Worm (Caenorhabditis elegans): Measurements from ENCODE around the gene C55A6.4.
"Not testable (repeated sequence)": the region's sequence is repeated elsewhere in the genome, so short reads cannot be mapped to it uniquely, and the experiment has no call there.

Gene C55A6.4

DNA sequence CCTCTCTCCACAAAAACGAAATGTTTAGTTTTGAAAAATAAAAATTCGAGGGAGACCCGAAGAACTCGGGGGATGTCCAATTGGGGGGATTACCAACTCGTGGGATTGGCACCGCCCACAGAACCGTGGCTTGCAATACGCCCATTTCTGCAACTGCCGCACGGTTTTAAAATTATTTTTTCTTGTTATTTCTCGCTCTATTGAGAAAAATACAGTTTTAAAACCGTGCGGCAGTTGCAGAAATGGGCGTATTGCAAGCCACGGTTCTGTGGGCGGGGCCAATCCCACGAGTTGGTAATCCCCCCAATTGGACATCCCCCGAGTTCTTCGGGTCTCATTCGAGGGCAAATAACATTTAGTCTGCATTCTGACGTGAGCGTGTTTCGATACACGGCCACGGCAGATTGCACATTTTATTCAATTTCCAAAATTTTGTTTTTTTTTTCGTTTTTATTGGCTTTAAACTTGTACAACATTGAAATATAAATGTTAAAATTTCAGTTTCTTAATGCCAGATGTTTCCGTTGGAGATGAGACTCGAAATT is 12.8 kb downstream of the C55A6.4 start, which contains the start of the genes C55A6.1 and C55A6.10:
Gene C55A6.1, minus strand, starts transcription at position 116 of the 545 bp plus-strand sequence.
Gene C55A6.10, plus strand, starts transcription at position 495 of the 545 bp plus-strand sequence.
- TF ChIP-seq sma-3 (GFP tag; optimal IDR thresholded peaks at IDR 0.05) = peak; percentile 83
- peak; percentile 54 for TF ChIP-seq nhr-129 (tag; optimal IDR thresholded peaks at IDR 0.05)
- TF ChIP-seq crh-2 (tag; optimal IDR thresholded peaks at IDR 0.05) = peak; percentile 73
- TF ChIP-seq lin-11 (tag; optimal IDR thresholded peaks at IDR 0.05) = peak; percentile 70
- TF ChIP-seq sem-4 (tag; optimal IDR thresholded peaks at IDR 0.05) = peak; percentile 46
- TF ChIP-seq lsy-2 (tag; optimal IDR thresholded peaks at IDR 0.05) = peak; percentile 34 to 73
- TF ChIP-seq nhr-25 (tag; optimal IDR thresholded peaks at IDR 0.05) = peak; percentile 74
- TF ChIP-seq nhr-21 (tag; optimal IDR thresholded peaks at IDR 0.05) = peak; percentile 40
- peak; percentile 85 for TF ChIP-seq F13H6.1 (tag; optimal IDR thresholded peaks at IDR 0.05)
- TF ChIP-seq gmeb-1 (tag; optimal IDR thresholded peaks at IDR 0.05) = peak; percentile 59
- TF ChIP-seq mdl-1 (tag; optimal IDR thresholded peaks at IDR 0.05) = peak in 1 of 2 experiments; percentile 8
- peak; percentile 66 for TF ChIP-seq unc-55 (GFP tag; optimal IDR thresholded peaks at IDR 0.05)
- TF ChIP-seq lin-13 (GFP tag; optimal IDR thresholded peaks at IDR 0.05) = peak; percentile 69
- TF ChIP-seq blmp-1 (tag; optimal IDR thresholded peaks at IDR 0.05; ENCODE audit: insufficient read depth) = peak; percentile 10
- TF ChIP-seq C34F6.9 (tag; optimal IDR thresholded peaks at IDR 0.05) = peak; percentile 63
- peak; percentile 25 for TF ChIP-seq fos-1 (tag; optimal IDR thresholded peaks at IDR 0.05)
- peak; percentile 2 for TF ChIP-seq zag-1 (tag; optimal IDR thresholded peaks at IDR 0.05)
- TF ChIP-seq sma-9 (GFP tag; optimal IDR thresholded peaks at IDR 0.05) = peak; percentile 69
- not testable (repeated sequence) for TF ChIP-seq sma-9 (tag; optimal IDR thresholded peaks at IDR 0.05)
- TF ChIP-seq nhr-6 (tag; optimal IDR thresholded peaks at IDR 0.05) = peak; percentile 18

DNA sequence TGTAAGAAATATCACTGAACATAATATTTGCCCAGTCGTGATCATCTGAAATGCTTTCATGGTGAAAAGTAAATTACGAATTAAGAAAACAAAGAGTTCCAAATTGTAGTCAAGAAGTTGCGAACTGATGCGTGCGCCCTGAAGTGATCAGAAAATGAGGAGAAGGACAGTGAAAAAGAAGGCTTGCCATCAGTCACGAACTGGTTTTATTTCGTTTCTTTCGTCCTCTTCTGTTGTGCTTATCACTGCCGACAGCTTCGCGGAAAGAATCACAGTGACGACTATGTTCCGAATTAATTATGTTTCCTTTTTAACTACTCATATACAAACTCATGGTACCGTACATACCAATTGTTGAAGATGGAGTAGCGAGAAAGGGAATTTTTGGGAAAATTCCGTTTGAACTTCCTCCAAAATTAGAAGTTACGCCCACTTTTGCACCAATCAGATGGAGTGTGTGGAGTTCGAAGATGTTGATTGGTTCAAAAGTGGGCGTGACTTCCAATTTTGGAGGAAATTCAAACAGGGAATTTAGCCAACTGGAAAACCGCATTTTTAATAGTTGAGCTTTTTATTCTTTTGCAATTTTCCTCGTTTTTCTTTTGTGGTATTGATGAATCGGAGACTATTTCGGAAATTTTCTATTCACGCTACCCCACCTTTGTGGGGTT is 14.5 kb downstream of the C55A6.4 start, which contains the start of gene C55A6.12:
Gene C55A6.12, minus strand, starts transcription at position 51 of the 671 bp plus-strand sequence.
- TF ChIP-seq peb-1 (tag; optimal IDR thresholded peaks at IDR 0.05) (no peak), ceh-82 (tag; optimal IDR thresholded peaks at IDR 0.05) (no peak), sma-9 (GFP tag; optimal IDR thresholded peaks at IDR 0.05) (no peak), sma-9 (tag; optimal IDR thresholded peaks at IDR 0.05) (no peak), ZK546.5 (tag; optimal IDR thresholded peaks at IDR 0.05) (no peak), gmeb-1 (tag; optimal IDR thresholded peaks at IDR 0.05) (peak; percentile 10)

ce11 chrV:11500980-11501379 is 16.7 kb downstream of the C55A6.4 start:
- TF ChIP-seq zag-1 (tag; optimal IDR thresholded peaks at IDR 0.05) = no peak
- TF ChIP-seq skn-1 (tag; optimal IDR thresholded peaks at IDR 0.05) = no peak
- no peak for TF ChIP-seq lin-11 (tag; optimal IDR thresholded peaks at IDR 0.05)
- TF ChIP-seq ceh-16 (tag; optimal IDR thresholded peaks at IDR 0.05) = no peak
- no peak for TF ChIP-seq nhr-10 (tag; optimal IDR thresholded peaks at IDR 0.05)
- no peak for TF ChIP-seq nhr-11 (tag; optimal IDR thresholded peaks at IDR 0.05)

DNA sequence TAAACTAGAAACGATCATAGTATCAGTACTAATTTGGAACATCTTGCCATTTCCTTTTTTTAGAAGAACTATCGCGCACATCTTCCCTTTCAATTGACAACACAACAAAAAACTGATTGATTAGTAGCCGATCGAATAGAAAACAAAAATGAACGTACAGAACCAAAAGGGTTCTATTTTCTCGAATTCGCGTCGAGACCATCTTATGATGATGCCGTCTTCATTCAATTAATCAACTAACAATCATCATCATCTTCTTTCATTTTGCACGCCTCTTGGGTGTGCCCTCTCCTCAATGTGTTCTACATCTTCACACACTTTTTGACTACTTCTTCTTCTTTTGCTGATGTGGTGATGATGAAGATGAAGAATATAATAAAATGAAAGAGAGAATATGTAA is 17.9 kb downstream of the C55A6.4 start:
- TF ChIP-seq sma-9 (GFP tag; optimal IDR thresholded peaks at IDR 0.05) (peak; percentile 14), sma-9 (tag; optimal IDR thresholded peaks at IDR 0.05) (no peak), blmp-1 (tag; optimal IDR thresholded peaks at IDR 0.05; ENCODE audit: insufficient read depth) (peak; percentile 48), sma-3 (GFP tag; optimal IDR thresholded peaks at IDR 0.05) (peak; percentile 30), alr-1 (tag; optimal IDR thresholded peaks at IDR 0.05) (no peak), fos-1 (tag; optimal IDR thresholded peaks at IDR 0.05) (peak; percentile 0), ztf-11 (tag; optimal IDR thresholded peaks at IDR 0.05) (no peak), nhr-10 (tag; optimal IDR thresholded peaks at IDR 0.05) (no peak)

DNA sequence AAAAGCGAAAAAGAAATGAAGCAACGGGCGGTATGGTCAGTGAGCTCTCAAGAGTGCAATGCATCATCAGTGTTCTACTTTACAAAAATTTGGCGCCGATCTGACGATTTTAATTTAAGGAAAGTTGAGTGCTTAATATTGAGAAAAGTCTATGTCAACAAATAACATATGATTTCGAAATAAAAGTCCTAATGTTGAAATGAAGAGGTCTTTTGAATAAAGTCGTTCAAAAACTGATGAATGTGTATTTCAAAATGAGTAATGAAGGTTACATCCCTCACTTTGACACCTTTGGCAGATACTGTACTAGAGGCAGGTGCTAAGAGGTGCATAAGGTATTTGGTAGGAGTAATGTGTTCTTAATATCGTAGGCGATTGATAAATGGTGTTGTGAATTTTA is 20.2 kb downstream of the C55A6.4 start:
- no peak for TF ChIP-seq nhr-23 (tag; optimal IDR thresholded peaks at IDR 0.05)
- TF ChIP-seq peb-1 (tag; optimal IDR thresholded peaks at IDR 0.05) = no peak
- no peak for TF ChIP-seq lin-11 (tag; optimal IDR thresholded peaks at IDR 0.05)

DNA sequence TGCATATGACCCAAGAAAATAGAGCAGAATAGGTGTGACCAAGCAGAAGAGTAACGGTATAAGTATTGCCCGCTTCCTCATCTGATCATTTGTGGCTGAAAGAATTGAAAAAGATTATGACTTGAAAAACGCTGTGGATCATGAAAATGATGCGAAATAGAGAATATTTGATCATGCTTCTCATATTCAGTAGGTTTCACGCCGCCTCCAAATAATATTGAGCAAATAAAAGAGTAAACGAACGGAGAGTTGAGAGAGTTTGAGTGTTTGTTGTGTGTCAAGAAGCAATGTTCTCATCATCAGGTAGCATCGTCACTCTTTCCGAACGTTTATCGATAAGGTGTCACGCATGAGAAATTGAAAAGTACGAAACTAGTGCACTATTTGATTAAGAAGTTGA is 21.4 kb downstream of the C55A6.4 start, which contains the start of gene htrl-1:
Gene htrl-1, minus strand, starts transcription at position 101 of the 400 bp plus-strand sequence.
- TF ChIP-seq lin-39 (tag; optimal IDR thresholded peaks at IDR 0.05) (no peak), nhr-11 (tag; optimal IDR thresholded peaks at IDR 0.05) (no peak), unc-39 (tag; optimal IDR thresholded peaks at IDR 0.05) (no peak), crh-2 (tag; optimal IDR thresholded peaks at IDR 0.05) (no peak), unc-55 (GFP tag; optimal IDR thresholded peaks at IDR 0.05) (no peak), ZK546.5 (tag; optimal IDR thresholded peaks at IDR 0.05) (no peak), sma-9 (GFP tag; optimal IDR thresholded peaks at IDR 0.05) (no peak), sma-9 (tag; optimal IDR thresholded peaks at IDR 0.05) (no peak), ztf-4 (tag; optimal IDR thresholded peaks at IDR 0.05) (no peak), zag-1 (tag; optimal IDR thresholded peaks at IDR 0.05) (no peak), lin-11 (tag; optimal IDR thresholded peaks at IDR 0.05) (no peak), snpc-4 (tag; optimal IDR thresholded peaks at IDR 0.05) (no peak), nhr-129 (tag; optimal IDR thresholded peaks at IDR 0.05) (no peak), mab-5 (tag; optimal IDR thresholded peaks at IDR 0.05) (no peak), blmp-1 (tag; optimal IDR thresholded peaks at IDR 0.05; ENCODE audit: insufficient read depth) (no peak)

All from whole organism, L2 larva.